Fruit fly (Drosophila melanogaster): ENCODE data around the gene CG45307.

DNA sequence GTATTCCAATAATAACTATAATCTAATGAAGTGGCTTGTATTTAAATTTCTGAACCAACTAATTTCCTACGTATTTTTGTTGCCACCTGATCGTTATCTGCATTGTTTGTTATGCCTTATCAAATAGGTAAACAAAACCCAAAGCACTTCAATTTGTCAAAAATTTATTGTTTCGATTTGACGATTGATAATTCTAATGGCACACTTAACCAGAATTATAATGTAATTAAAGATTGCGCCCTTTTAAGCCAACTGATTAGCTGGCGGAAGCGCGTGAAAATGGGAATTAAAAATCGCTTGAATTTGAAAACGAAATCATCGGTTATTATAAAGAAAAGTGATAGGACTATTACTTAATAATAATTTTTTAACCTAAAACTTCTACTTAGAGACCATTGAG is 32.8 kb upstream of the CG45307 start:
- no peak for TF ChIP-seq ovo (GFP tag; optimal IDR thresholded peaks at IDR 0.05)
- no peak for TF ChIP-seq CG7101 (tag; optimal IDR thresholded peaks at IDR 0.05)
- no peak for TF ChIP-seq pad (GFP tag; optimal IDR thresholded peaks at IDR 0.05)
- TF ChIP-seq cnc (optimal IDR thresholded peaks at IDR 0.05), result no peak
